Fruit fly (Drosophila melanogaster) whole organism, wandering third instar larva: ENCODE results near the gene CG11353.

Experiments used
- Sp1 ChIP-seq: fragments of 200-800 bp; sonication (Bioruptor generic); optimal IDR thresholded peaks from 3 replicates; lab custom pipeline; 2019; ENCODE audit warnings: missing biosample characterization, mild to moderate bottlenecking, missing genetic modification characterization, moderate library complexity
- fru ChIP-seq: fragments of 200-800 bp; sonication (Bioruptor generic); optimal IDR thresholded peaks from 3 replicates; lab custom pipeline; 2016; ENCODE audit warnings: missing biosample characterization, mild to moderate bottlenecking, missing genetic modification characterization
- jim ChIP-seq: fragments of 175-275, 200-325 bp; sonication (Bioruptor generic); optimal IDR thresholded peaks from 2 replicates; lab custom pipeline; 2016; ENCODE audit warnings: missing biosample characterization, mild to moderate bottlenecking, missing genetic modification characterization
- pan ChIP-seq: fragments of >200 bp; optimal IDR thresholded peaks from 2 replicates; lab custom pipeline; 2017
- sage ChIP-seq: fragments of 200-800 bp; sonication (Bioruptor generic); optimal IDR thresholded peaks from 2 replicates; lab custom pipeline; 2016; ENCODE audit warnings: missing biosample characterization, mild to moderate bottlenecking, missing genetic modification characterization
- tai ChIP-seq: sonication (Bioruptor generic); optimal IDR thresholded peaks from 2 replicates; lab custom pipeline; 2016; ENCODE audit warnings: missing biosample characterization, missing genetic modification characterization

dm6 chr3L:4533941-4534340, 971 bp downstream of the CG11353 start:
- no peak for TF ChIP-seq fru (GFP tag; lab: Kevin White, UChicago)
- no peak for TF ChIP-seq jim (GFP tag; lab: Kevin White, UChicago)
- no peak for TF ChIP-seq sage
- no peak for TF ChIP-seq pan (lab: Kevin White, UChicago)
- no peak for TF ChIP-seq tai (GFP tag; lab: Kevin White, UChicago)
- TF ChIP-seq Sp1 = no peak
